Fruit fly (Drosophila melanogaster) Kc167 (cell line): ENCODE data around the gene P5cr-2.

ENCODE experiments used
- Myc ChIP-seq: fragments of >200 bp; optimal IDR thresholded peaks from 2 replicates; lab custom pipeline; 2017; ENCODE audit warnings: missing external identifiers
- Sin3A ChIP-seq: fragments of >200 bp; optimal IDR thresholded peaks from 2 replicates; lab custom pipeline; 2018; ENCODE audit warnings: missing external identifiers
- h ChIP-seq: fragments of >200 bp; optimal IDR thresholded peaks from 3 replicates; lab custom pipeline; 2018; ENCODE audit warnings: missing external identifiers
- insv ChIP-seq: fragments of >200 bp; optimal IDR thresholded peaks from 3 replicates; lab custom pipeline; 2018; ENCODE audit warnings: missing external identifiers
- psq ChIP-seq: fragments of >200 bp; optimal IDR thresholded peaks from 2 replicates; lab custom pipeline; 2017; ENCODE audit warnings: missing external identifiers
- ttk ChIP-seq: sonication (Bioruptor generic); optimal IDR thresholded peaks from 2 replicates; lab custom pipeline; 2017; ENCODE audit warnings: missing external identifiers

P5cr-2 gene

dm6 chr3R:17539789-17540496, 5.3 kb downstream of the P5cr-2 start, which contains the start of gene SF1:
TSS of gene SF1 (plus strand) at chr3R:17540421.
- TF ChIP-seq insv (lab: Kevin White, UChicago) (no peak), Sin3A (no peak), h (lab: Kevin White, UChicago) (no peak)

- TF ChIP-seq insv (lab: Kevin White, UChicago), result no peak
- TF ChIP-seq Myc (lab: Kevin White, UChicago), result no peak
- no peak for TF ChIP-seq psq (lab: Kevin White, UChicago)
These were observed 5.8 kb downstream of the P5cr-2 start for dm6 chr3R:17540497-17540822.

- TF ChIP-seq Sin3A, result no peak
- TF ChIP-seq psq (lab: Kevin White, UChicago), result no peak
- TF ChIP-seq h (lab: Kevin White, UChicago), result no peak
- no peak for TF ChIP-seq Myc (lab: Kevin White, UChicago)
- no peak for TF ChIP-seq ttk
- TF ChIP-seq insv (lab: Kevin White, UChicago), result no peak
These were observed 10.0 kb downstream of the P5cr-2 start for dm6 chr3R:17544594-17544993.

dm6 chr3R:17546115-17546705, 11.6 kb downstream of the P5cr-2 start, which contains the start of gene Prx3:
TSS of gene Prx3 (minus strand) at chr3R:17546531.
- TF ChIP-seq Myc (lab: Kevin White, UChicago) (no peak), psq (lab: Kevin White, UChicago) (no peak), insv (lab: Kevin White, UChicago) (no peak)

- TF ChIP-seq ttk, result no peak
- no peak for TF ChIP-seq Sin3A
- no peak for TF ChIP-seq insv (lab: Kevin White, UChicago)
- TF ChIP-seq psq (lab: Kevin White, UChicago), result no peak
- no peak for TF ChIP-seq Myc (lab: Kevin White, UChicago)
- no peak for TF ChIP-seq h (lab: Kevin White, UChicago)
These were observed 15.4 kb downstream of the P5cr-2 start for dm6 chr3R:17549985-17550384.

dm6 chr3R:17550827-17551468, 16.3 kb downstream of the P5cr-2 start:
- no peak for TF ChIP-seq psq (lab: Kevin White, UChicago)
- no peak for TF ChIP-seq Sin3A
- no peak for TF ChIP-seq Myc (lab: Kevin White, UChicago)
- TF ChIP-seq h (lab: Kevin White, UChicago), result no peak
- no peak for TF ChIP-seq ttk

dm6 chr3R:17557487-17557886, 22.9 kb downstream of the P5cr-2 start:
- TF ChIP-seq insv (lab: Kevin White, UChicago) (no peak), Sin3A (no peak), psq (lab: Kevin White, UChicago) (no peak), Myc (lab: Kevin White, UChicago) (no peak), h (lab: Kevin White, UChicago) (no peak), ttk (no peak)

- TF ChIP-seq Sin3A (no peak), psq (lab: Kevin White, UChicago) (no peak)
These were observed 24.0 kb downstream of the P5cr-2 start, which contains the start of gene Hmx for dm6 chr3R:17558630-17559029. TSS of gene Hmx (plus strand) at chr3R:17558930.

- no peak for TF ChIP-seq Myc (lab: Kevin White, UChicago)
- no peak for TF ChIP-seq h (lab: Kevin White, UChicago)
- TF ChIP-seq Sin3A, result no peak
- TF ChIP-seq psq (lab: Kevin White, UChicago), result no peak
- TF ChIP-seq ttk, result no peak
- no peak for TF ChIP-seq insv (lab: Kevin White, UChicago)
These were observed 26.6 kb downstream of the P5cr-2 start for dm6 chr3R:17561175-17561574.

- TF ChIP-seq Myc (lab: Kevin White, UChicago) (no peak), ttk (no peak), insv (lab: Kevin White, UChicago) (no peak), Sin3A (no peak), h (lab: Kevin White, UChicago) (no peak), psq (lab: Kevin White, UChicago) (no peak)
These were observed 30.2 kb downstream of the P5cr-2 start for dm6 chr3R:17564837-17565236.

- TF ChIP-seq Sin3A (no peak), Myc (lab: Kevin White, UChicago) (no peak), h (lab: Kevin White, UChicago) (no peak), insv (lab: Kevin White, UChicago) (no peak), ttk (no peak), psq (lab: Kevin White, UChicago) (no peak)
These were observed 32.2 kb downstream of the P5cr-2 start for dm6 chr3R:17566619-17567489.
